Worm (Caenorhabditis elegans) whole organism, L4 larva: Measurements from ENCODE around the gene srz-15.
A peak's percentile ranks its signal among the peaks of the same experiment; 100 is the strongest.

Experiments used
- D1046.2 ChIP-seq: fragments of 200-800 bp; sonication (Bioruptor generic); IDR thresholded peaks from 2 replicates; pipeline ENCODE4 v1.3.6; 2022; ENCODE audit warnings: missing genetic modification characterization, missing compliant biosample characterization
- F26F4.8 ChIP-seq: fragments of 200-800 bp; sonication (Bioruptor generic); conservative IDR thresholded peaks from 2 replicates; pipeline ENCODE4 v1.3.6; 2022; ENCODE audit warnings: missing genetic modification characterization, missing compliant biosample characterization
- R02D3.7 ChIP-seq: fragments of 150-350 bp; sonication (generic microtip); optimal IDR thresholded peaks from 3 replicates; lab custom pipeline; 2014; ENCODE audit warnings: missing biosample characterization, missing genetic modification characterization
- Y105C5A.15 ChIP-seq: fragments of 200-800 bp; sonication (Bioruptor generic); IDR thresholded peaks from 2 replicates; pipeline ENCODE4 v1.3.6; 2022; ENCODE audit warnings: missing genetic modification characterization, missing compliant biosample characterization
- Y5F2A.4 ChIP-seq: fragments of 200-800 bp; sonication (Bioruptor generic); optimal IDR thresholded peaks from 2 replicates; lab custom pipeline; 2018; ENCODE audit warnings: mild to moderate bottlenecking, missing genetic modification characterization, missing compliant biosample characterization
- ZK546.5 ChIP-seq, 2 experiments: sonication (generic microtip); optimal IDR thresholded peaks; 2 replicates each; lab custom pipeline; 2017; ENCODE audit warnings: missing biosample characterization in 2 of 2, missing genetic modification characterization in 2 of 2
- ama-1 ChIP-seq: fragments of 150-350 bp; optimal IDR thresholded peaks from 2 replicates; lab custom pipeline; 2014; ENCODE audit warnings: inconsistent platforms, mixed read lengths
- arid-1 ChIP-seq: fragments of 200-800 bp; sonication (Bioruptor generic); conservative IDR thresholded peaks from 2 replicates; pipeline ENCODE4 v1.3.6; 2022; ENCODE audit warnings: missing genetic modification reagents, missing genetic modification characterization, missing compliant biosample characterization
- ceh-20 ChIP-seq: fragments of 200-800 bp; sonication (Bioruptor generic); IDR thresholded peaks from 2 replicates; pipeline ENCODE4 v1.3.6; 2022; ENCODE audit warnings: missing genetic modification reagents, missing genetic modification characterization, missing compliant biosample characterization
- ceh-44 ChIP-seq: fragments of 200-800 bp; sonication (Bioruptor generic); IDR thresholded peaks from 2 replicates; pipeline ENCODE4 v1.3.6; 2022; ENCODE audit warnings: missing genetic modification reagents, missing genetic modification characterization, missing compliant biosample characterization
- ces-1 ChIP-seq: fragments of 150-350 bp; sonication (generic microtip); optimal IDR thresholded peaks from 4 replicates; lab custom pipeline; 2014; ENCODE audit warnings: missing biosample characterization, missing genetic modification reagents, missing genetic modification characterization
- cey-2 ChIP-seq: sonication (generic microtip); optimal IDR thresholded peaks from 3 replicates; lab custom pipeline; 2017; ENCODE audit warnings: missing genetic modification characterization, mild to moderate bottlenecking, missing compliant biosample characterization, antibody characterized with exemption, borderline replicate concordance; ENCODE audit not compliant: insufficient read depth
- daf-12 ChIP-seq: fragments of 150-350 bp; optimal IDR thresholded peaks from 2 replicates; lab custom pipeline; 2014; ENCODE audit warnings: missing biosample characterization, missing genetic modification reagents, missing genetic modification characterization
- daf-19 ChIP-seq: fragments of 200-800 bp; sonication (Bioruptor generic); conservative IDR thresholded peaks from 2 replicates; pipeline ENCODE4 v1.3.6; 2022; ENCODE audit warnings: missing genetic modification characterization, missing compliant biosample characterization
- dmd-6 ChIP-seq: fragments of 200-800 bp; sonication (Bioruptor generic); IDR thresholded peaks from 2 replicates; pipeline ENCODE4 v1.3.6; 2022; ENCODE audit warnings: missing genetic modification reagents, missing genetic modification characterization, missing compliant biosample characterization
- dmd-9 ChIP-seq: fragments of 200-800 bp; sonication (Bioruptor generic); IDR thresholded peaks from 2 replicates; pipeline ENCODE4 v1.3.6; 2022; ENCODE audit warnings: missing genetic modification reagents, missing genetic modification characterization, missing compliant biosample characterization
- duxl-1 ChIP-seq: sonication (generic microtip); optimal IDR thresholded peaks from 2 replicates; lab custom pipeline; 2016; ENCODE audit warnings: mild to moderate bottlenecking, missing genetic modification characterization, moderate library complexity, missing compliant biosample characterization; ENCODE audit not compliant: poor library complexity
- dve-1 ChIP-seq: sonication (generic microtip); optimal IDR thresholded peaks from 2 replicates; lab custom pipeline; 2017; ENCODE audit warnings: antibody characterized with exemption, mild to moderate bottlenecking, missing genetic modification characterization, missing compliant biosample characterization; ENCODE audit not compliant: insufficient read depth
- egl-43 ChIP-seq: fragments of 200-800 bp; sonication (Bioruptor generic); IDR thresholded peaks from 2 replicates; pipeline ENCODE4 v1.3.6; 2022; ENCODE audit warnings: missing genetic modification reagents, missing genetic modification characterization, missing compliant biosample characterization
- fkh-10 ChIP-seq: fragments of 150-350 bp; optimal IDR thresholded peaks from 2 replicates; lab custom pipeline; 2014; ENCODE audit warnings: missing biosample characterization, missing genetic modification reagents, missing genetic modification characterization
- hlh-11 ChIP-seq: fragments of 200-800 bp; sonication (Bioruptor generic); optimal IDR thresholded peaks from 2 replicates; lab custom pipeline; 2018; ENCODE audit warnings: mild to moderate bottlenecking, missing genetic modification characterization, missing compliant biosample characterization
- hmg-1.1 ChIP-seq: fragments of 200-800 bp; sonication (Bioruptor generic); IDR thresholded peaks from 2 replicates; pipeline ENCODE4 v1.3.6; 2022; ENCODE audit warnings: missing genetic modification reagents, missing genetic modification characterization, missing compliant biosample characterization
- lin-1 ChIP-seq: fragments of 200-800 bp; sonication (Bioruptor generic); IDR thresholded peaks from 2 replicates; pipeline ENCODE4 v1.3.6; 2022; ENCODE audit warnings: missing genetic modification reagents, missing genetic modification characterization, missing compliant biosample characterization
- lin-15B ChIP-seq: fragments of 150-350 bp; sonication (generic microtip); optimal IDR thresholded peaks from 3 replicates; lab custom pipeline; 2014; ENCODE audit warnings: missing biosample characterization, missing genetic modification characterization
- lin-29 ChIP-seq: fragments of 200-800 bp; sonication (Bioruptor generic); IDR thresholded peaks from 2 replicates; pipeline ENCODE4 v1.3.6; 2022; ENCODE audit warnings: missing genetic modification reagents, missing genetic modification characterization, missing compliant biosample characterization
- lin-39 ChIP-seq: fragments of 150-350 bp; optimal IDR thresholded peaks from 2 replicates; lab custom pipeline; 2014; ENCODE audit warnings: missing biosample characterization, missing genetic modification reagents, missing genetic modification characterization
- lsy-2 ChIP-seq, 2 experiments: fragments of 150-350 bp in 1 of 2; sonication (generic microtip) in 1 of 2; optimal IDR thresholded peaks; 2 replicates each; lab custom pipeline; 2014 to 2017; ENCODE audit warnings: missing biosample characterization in 2 of 2, missing genetic modification characterization in 2 of 2
- madf-5 ChIP-seq, 2 experiments: fragments of 200-800 bp; sonication (Bioruptor generic); IDR thresholded peaks; 2 replicates each; pipeline ENCODE4 v1.3.6; 2022; ENCODE audit warnings: missing compliant biosample characterization in 2 of 2, missing genetic modification characterization in 2 of 2
- madf-9 ChIP-seq: fragments of 200-800 bp; sonication (Bioruptor generic); conservative IDR thresholded peaks from 2 replicates; pipeline ENCODE4 v1.3.6; 2022; ENCODE audit warnings: missing genetic modification reagents, missing genetic modification characterization, missing compliant biosample characterization
- mep-1 ChIP-seq: fragments of 150-350 bp; sonication (generic microtip); optimal IDR thresholded peaks from 3 replicates; lab custom pipeline; 2014; ENCODE audit warnings: missing biosample characterization, missing genetic modification characterization
- mes-2 ChIP-seq: sonication (generic microtip); optimal IDR thresholded peaks from 2 replicates; lab custom pipeline; 2016; ENCODE audit warnings: missing genotype, mild to moderate bottlenecking, missing genetic modification characterization, missing compliant biosample characterization; ENCODE audit not compliant: poor library complexity, severe bottlenecking
- mxl-2 ChIP-seq: fragments of 200-800 bp; sonication (Bioruptor generic); conservative IDR thresholded peaks from 2 replicates; pipeline ENCODE4 v1.3.6; 2022; ENCODE audit warnings: missing genetic modification reagents, missing genetic modification characterization, missing compliant biosample characterization
- nhr-10 ChIP-seq: fragments of 150-350 bp; optimal IDR thresholded peaks from 2 replicates; lab custom pipeline; 2014; ENCODE audit warnings: missing biosample characterization, missing genetic modification characterization
- nhr-11 ChIP-seq: fragments of 150-350 bp; optimal IDR thresholded peaks from 2 replicates; lab custom pipeline; 2014; ENCODE audit warnings: missing biosample characterization, missing genetic modification characterization
- nhr-237 ChIP-seq: sonication (generic microtip); optimal IDR thresholded peaks from 2 replicates; lab custom pipeline; 2017; ENCODE audit warnings: missing biosample characterization, missing genetic modification characterization
- nhr-28 ChIP-seq: fragments of 150-350 bp; optimal IDR thresholded peaks from 2 replicates; lab custom pipeline; 2014; ENCODE audit warnings: missing biosample characterization, missing genetic modification characterization
- nhr-41 ChIP-seq: fragments of 200-800 bp; sonication (Bioruptor generic); IDR thresholded peaks from 2 replicates; pipeline ENCODE4 v1.3.6; 2022; ENCODE audit warnings: missing genetic modification reagents, missing genetic modification characterization, missing compliant biosample characterization
- nhr-48 ChIP-seq: sonication (generic microtip); optimal IDR thresholded peaks from 2 replicates; lab custom pipeline; 2016; ENCODE audit warnings: mild to moderate bottlenecking, missing genetic modification characterization, missing compliant biosample characterization
- nhr-6 ChIP-seq: fragments of 150-350 bp; optimal IDR thresholded peaks from 2 replicates; lab custom pipeline; 2014; ENCODE audit warnings: missing biosample characterization, missing genetic modification characterization
- nhr-77 ChIP-seq: fragments of 150-350 bp; optimal IDR thresholded peaks from 2 replicates; lab custom pipeline; 2014; ENCODE audit warnings: missing biosample characterization, missing genetic modification characterization
- pha-4 ChIP-seq, 2 experiments: fragments of 150-350 bp in 1 of 2; fragments of 200-800 bp in 1 of 2; sonication (Bioruptor generic) in 1 of 2; IDR thresholded peaks in 1 of 2; optimal IDR thresholded peaks in 1 of 2; 2 replicates each; pipeline versions ENCODE4 v1.3.6 to Lab custom; 2014 to 2022; ENCODE audit warnings: missing genetic modification characterization in 2 of 2, missing genetic modification reagents in 2 of 2, missing biosample characterization in 1 of 2, missing compliant biosample characterization in 1 of 2
- php-3 ChIP-seq: fragments of 200-800 bp; sonication (Bioruptor generic); IDR thresholded peaks from 2 replicates; pipeline ENCODE4 v1.3.6; 2022; ENCODE audit warnings: missing genetic modification reagents, missing genetic modification characterization, missing compliant biosample characterization
- pqm-1 ChIP-seq: sonication (generic microtip); optimal IDR thresholded peaks from 2 replicates; lab custom pipeline; 2017; ENCODE audit warnings: missing biosample characterization, missing genetic modification characterization
- rbr-2 ChIP-seq: sonication (generic microtip); optimal IDR thresholded peaks from 2 replicates; lab custom pipeline; 2016; ENCODE audit warnings: missing genotype, missing genetic modification characterization, missing compliant biosample characterization
- snpc-4 ChIP-seq: fragments of 150-350 bp; optimal IDR thresholded peaks from 2 replicates; lab custom pipeline; 2014; ENCODE audit warnings: missing biosample characterization, missing genetic modification characterization
- spr-1 ChIP-seq: sonication (generic microtip); optimal IDR thresholded peaks from 2 replicates; lab custom pipeline; 2016; ENCODE audit warnings: mild to moderate bottlenecking, missing genetic modification characterization, missing compliant biosample characterization
- spr-3 ChIP-seq: fragments of 200-800 bp; sonication (Bioruptor generic); optimal IDR thresholded peaks from 2 replicates; lab custom pipeline; 2018; ENCODE audit warnings: mild to moderate bottlenecking, missing genetic modification characterization, missing compliant biosample characterization
- tag-97 ChIP-seq: fragments of 200-800 bp; sonication (Bioruptor generic); IDR thresholded peaks from 2 replicates; pipeline ENCODE4 v1.3.6; 2022; ENCODE audit warnings: missing genetic modification characterization, missing compliant biosample characterization
- tra-1 ChIP-seq: fragments of 200-800 bp; sonication (Bioruptor generic); IDR thresholded peaks from 2 replicates; pipeline ENCODE4 v1.3.6; 2022; ENCODE audit warnings: missing genetic modification reagents, missing genetic modification characterization, missing compliant biosample characterization
- zip-2 ChIP-seq: fragments of 150-350 bp; optimal IDR thresholded peaks from 2 replicates; lab custom pipeline; 2014; ENCODE audit warnings: missing biosample characterization, missing genetic modification characterization
- ztf-11 ChIP-seq: fragments of 150-350 bp; optimal IDR thresholded peaks from 2 replicates; lab custom pipeline; 2014; ENCODE audit warnings: missing biosample characterization, missing genetic modification characterization
- ztf-7 ChIP-seq: fragments of 150-350 bp; optimal IDR thresholded peaks from 2 replicates; lab custom pipeline; 2014; ENCODE audit warnings: missing biosample characterization, missing genetic modification characterization

srz-15 gene

DNA sequence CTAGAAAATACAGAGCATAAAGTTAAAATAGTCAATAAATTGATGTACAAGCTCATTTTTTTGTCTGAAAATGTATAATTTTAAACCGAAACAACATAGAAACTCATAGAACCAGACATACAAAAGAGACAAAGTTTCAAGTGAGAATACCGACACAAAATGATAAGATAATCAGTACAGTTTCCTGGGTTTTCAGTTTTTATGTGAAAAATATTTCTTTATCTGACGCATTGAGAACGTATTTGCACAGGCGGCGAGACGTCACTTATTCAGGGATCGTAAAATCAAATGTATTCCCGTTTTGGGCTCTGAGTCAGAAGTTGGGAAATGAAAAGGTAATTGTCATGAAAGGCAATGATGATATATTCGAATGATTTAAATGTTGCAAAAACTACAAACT, 25.1 kb upstream of the srz-15 start, which contains the start of gene K08D8.6:
K08D8.6 (minus strand) TSS at position 64 of the 400 bp plus-strand sequence.
- TF ChIP-seq spr-3 (GFP tag; lab: Kevin White, UChicago) (no peak), F26F4.8 (GFP tag; lab: Robert Waterston, UW) (no peak), ama-1 (lab: Kevin White, UChicago) (no peak), pha-4 (GFP tag; IDR thresholded peaks at IDR 0.05; lab: Robert Waterston, UW) (no peak), pha-4 (tag; optimal IDR thresholded peaks at IDR 0.05; lab: Kevin White, UChicago) (no peak), ceh-44 (no peak), nhr-6 (no peak), nhr-77 (tag; lab: Kevin White, UChicago) (peak; percentile 52), nhr-48 (peak; percentile 73), lin-39 (tag; lab: Kevin White, UChicago) (no peak), D1046.2 (GFP tag; lab: Robert Waterston, UW) (no peak), R02D3.7 (tag; lab: Kevin White, UChicago) (no peak), hlh-11 (tag; lab: Kevin White, UChicago) (peak; percentile 62), tag-97 (GFP tag; lab: Robert Waterston, UW) (no peak), cey-2 (no peak), dmd-9 (GFP tag; lab: Robert Waterston, UW) (no peak), mep-1 (tag; lab: Kevin White, UChicago) (no peak), ces-1 (GFP tag; lab: Kevin White, UChicago) (no peak), nhr-237 (no peak), ceh-20 (GFP tag; lab: Robert Waterston, UW) (no peak), pqm-1 (tag; lab: Kevin White, UChicago) (peak; percentile 88), Y5F2A.4 (GFP tag; lab: Kevin White, UChicago) (no peak), nhr-41 (no peak), duxl-1 (tag; lab: Kevin White, UChicago) (no peak), nhr-11 (tag; lab: Kevin White, UChicago) (no peak), nhr-28 (tag; lab: Kevin White, UChicago) (peak; percentile 67), ztf-11 (tag; lab: Kevin White, UChicago) (no peak), rbr-2 (tag; lab: Kevin White, UChicago) (no peak), madf-5 (GFP tag; IDR thresholded peaks at IDR 0.05; lab: Robert Waterston, UW) (no peak), lin-15B (no peak), php-3 (GFP tag; lab: Robert Waterston, UW) (peak; percentile 88), ZK546.5 (tag; optimal IDR thresholded peaks at IDR 0.05; lab: Kevin White, UChicago) (no peak), lsy-2 (tag; optimal IDR thresholded peaks at IDR 0.05; lab: Kevin White, UChicago) (no peak), daf-12 (no peak), arid-1 (GFP tag; lab: Robert Waterston, UW) (no peak), snpc-4 (tag; lab: Kevin White, UChicago) (no peak), mxl-2 (GFP tag; lab: Robert Waterston, UW) (no peak), dve-1 (tag; lab: Kevin White, UChicago) (peak; percentile 40), zip-2 (tag; lab: Kevin White, UChicago) (no peak), mes-2 (tag; lab: Kevin White, UChicago) (peak; percentile 5), ztf-7 (no peak), tra-1 (GFP tag; lab: Robert Waterston, UW) (no peak), daf-19 (no peak), dmd-6 (GFP tag; lab: Robert Waterston, UW) (peak; percentile 94), hmg-1.1 (GFP tag; lab: Robert Waterston, UW) (no peak), spr-1 (tag; lab: Kevin White, UChicago) (no peak), fkh-10 (GFP tag; lab: Kevin White, UChicago) (no peak), lin-1 (peak; percentile 70), nhr-10 (tag; lab: Kevin White, UChicago) (no peak), lin-29 (no peak), madf-9 (no peak), egl-43 (no peak), Y105C5A.15 (no peak)
